Fruit fly (Drosophila melanogaster): Measurements from ENCODE around the gene Rcd4.
A peak's percentile ranks its signal among the peaks of the same experiment; 100 is the strongest.

DNA sequence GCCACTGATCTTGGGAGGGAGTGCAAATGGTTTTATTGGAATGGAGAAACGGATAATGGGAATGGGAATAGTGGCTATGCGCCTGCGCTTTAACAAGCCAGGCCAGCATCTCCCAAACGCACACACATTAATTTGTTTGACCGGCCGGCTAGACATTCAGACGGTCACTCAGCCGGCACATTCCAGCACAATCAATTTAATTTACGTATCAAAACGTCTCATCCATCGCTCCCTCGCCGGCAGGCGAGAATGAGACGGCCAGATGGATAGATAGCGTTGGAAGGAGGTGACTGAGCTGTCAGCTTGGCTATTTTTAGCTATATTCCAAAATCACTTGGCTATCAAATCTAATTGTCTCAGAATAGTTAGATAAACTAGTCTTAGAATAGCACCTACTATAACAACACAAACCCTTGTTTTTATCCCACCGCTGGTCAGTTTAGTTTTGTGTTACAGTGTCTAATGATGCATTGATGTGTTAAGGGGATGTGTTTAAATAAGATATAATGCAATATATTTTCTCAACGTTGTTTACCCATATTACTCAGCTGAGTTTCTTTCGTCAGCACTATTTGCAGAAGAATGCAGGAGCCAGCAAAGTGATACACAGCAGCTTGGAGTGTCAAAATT lies 40.9 kb downstream of the Rcd4 start:
- TF ChIP-seq CG14655 (GFP tag; optimal IDR thresholded peaks at IDR 0.05) (no peak), CG8159 (tag; optimal IDR thresholded peaks at IDR 0.05) (peak; percentile 30), CG10348 (GFP tag; IDR thresholded peaks at IDR 0.05) (no peak), Pif1B (GFP tag; optimal IDR thresholded peaks at IDR 0.05) (peak; percentile 24)
